Fruit fly (Drosophila melanogaster): ENCODE data around the gene CG7560.

The CG7560 gene

DNA sequence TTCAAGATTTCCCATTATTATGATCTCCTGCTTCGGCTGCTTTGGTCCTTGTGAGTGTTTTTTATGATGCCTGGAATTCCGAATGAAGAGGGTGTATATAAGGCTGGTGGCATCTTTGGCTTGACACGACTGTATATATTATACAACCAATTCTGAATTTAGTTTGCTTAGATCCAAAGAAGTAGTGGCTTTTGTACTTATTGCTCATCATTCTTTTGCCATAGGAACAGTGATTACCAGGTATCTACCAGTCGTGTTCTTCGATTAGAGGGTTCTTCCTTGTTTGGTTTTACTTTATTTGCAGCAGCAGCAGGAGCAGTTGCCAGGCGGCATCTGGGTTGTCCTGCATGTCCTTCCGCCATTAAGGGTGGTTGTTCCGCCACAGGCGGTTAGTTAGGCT is 21.4 kb upstream of the CG7560 start (continued):
- TF ChIP-seq cyc (GFP tag; optimal IDR thresholded peaks at IDR 0.05): peak; percentile 44
- no peak for TF ChIP-seq CG11294 (GFP tag; IDR thresholded peaks at IDR 0.05)
- no peak for TF ChIP-seq Gug (GFP tag; IDR thresholded peaks at IDR 0.05)
- no peak for TF ChIP-seq CG8119 (GFP tag; IDR thresholded peaks at IDR 0.05)
- no peak for TF ChIP-seq fd85E (GFP tag; optimal IDR thresholded peaks at IDR 0.05)
- peak; percentile 5 for TF ChIP-seq CG7368 (GFP tag; optimal IDR thresholded peaks at IDR 0.05)
- TF ChIP-seq CG34406 (GFP tag; optimal IDR thresholded peaks at IDR 0.05): peak; percentile 4

DNA sequence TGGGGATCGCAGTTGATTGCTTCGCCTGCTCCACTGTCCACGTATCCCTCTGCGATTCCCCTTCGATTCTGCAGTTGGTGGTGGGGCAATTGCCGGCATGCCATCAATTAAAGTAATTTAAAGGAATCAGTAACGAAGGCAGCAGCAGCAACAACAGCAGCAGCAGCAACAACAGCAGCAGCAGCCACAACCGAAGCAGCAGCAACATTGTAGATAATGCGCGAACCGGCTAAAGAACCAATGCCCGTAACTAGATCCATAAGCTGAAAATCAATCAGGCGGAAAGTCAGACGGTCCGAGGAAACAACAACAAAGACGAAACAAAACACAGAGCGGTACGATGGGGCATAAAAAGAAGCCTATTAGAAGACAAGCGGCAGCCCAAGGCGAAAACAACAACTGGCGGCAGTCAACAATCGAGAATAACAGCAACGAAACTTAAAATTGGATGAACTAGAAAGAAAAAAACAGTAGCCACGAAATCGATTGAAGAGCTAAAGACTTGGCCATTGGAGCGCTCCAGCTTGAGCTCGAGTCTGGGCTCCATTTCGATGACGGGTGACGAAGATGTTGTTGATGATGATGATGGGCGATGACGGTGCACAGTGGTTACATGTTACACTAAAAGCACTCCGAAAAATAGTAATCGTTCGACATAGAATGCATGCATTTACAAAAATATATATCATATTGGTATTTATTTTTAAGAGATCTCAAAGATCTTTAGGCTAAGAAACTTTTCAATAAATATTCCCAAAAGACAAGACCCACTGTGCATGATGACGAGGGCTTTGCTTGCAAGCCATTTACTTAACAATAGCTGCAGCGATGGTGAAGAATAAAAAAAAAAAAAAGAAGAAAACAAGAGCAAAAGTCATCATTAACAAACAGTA is 19.4 kb upstream of the CG7560 start:
- peak; percentile 94 for TF ChIP-seq vri (GFP tag; optimal IDR thresholded peaks at IDR 0.05)
- peak; percentile 91 for TF ChIP-seq Hr4 (GFP tag; optimal IDR thresholded peaks at IDR 0.05)
- TF ChIP-seq Hr38 (GFP tag; optimal IDR thresholded peaks at IDR 0.05): no peak
- peak; percentile 79 for TF ChIP-seq fd85E (GFP tag; optimal IDR thresholded peaks at IDR 0.05)
- TF ChIP-seq CG8319 (GFP tag; optimal IDR thresholded peaks at IDR 0.05): peak; percentile 96
- TF ChIP-seq net (GFP tag; optimal IDR thresholded peaks at IDR 0.05): peak; percentile 96
- TF ChIP-seq cyc (GFP tag; optimal IDR thresholded peaks at IDR 0.05): peak; percentile 81
- TF ChIP-seq Sox14 (GFP tag; optimal IDR thresholded peaks at IDR 0.05): peak; percentile 97
- peak; percentile 96 for TF ChIP-seq pdm3 (GFP tag; optimal IDR thresholded peaks at IDR 0.05)
- peak; percentile 91 for TF ChIP-seq CG10669 (GFP tag; optimal IDR thresholded peaks at IDR 0.05)
- TF ChIP-seq CG11294 (GFP tag; IDR thresholded peaks at IDR 0.05): peak; percentile 80
- peak; percentile 96 for TF ChIP-seq CG10631 (GFP tag; optimal IDR thresholded peaks at IDR 0.05)
- TF ChIP-seq ss (GFP tag; optimal IDR thresholded peaks at IDR 0.05): peak; percentile 87 to 92
- peak; percentile 96 for TF ChIP-seq CG1621 (tag; optimal IDR thresholded peaks at IDR 0.05)
- TF ChIP-seq Eip93F (GFP tag; optimal IDR thresholded peaks at IDR 0.05): peak; percentile 85
- peak; percentile 82 for TF ChIP-seq CG6276 (GFP tag; optimal IDR thresholded peaks at IDR 0.05)
- TF ChIP-seq OdsH (GFP tag; optimal IDR thresholded peaks at IDR 0.05): peak; percentile 95
- TF ChIP-seq Sox102F (GFP tag; optimal IDR thresholded peaks at IDR 0.05): peak; percentile 96
- peak; percentile 98 for TF ChIP-seq Eip78C (GFP tag)
- TF ChIP-seq CG15336 (GFP tag; IDR thresholded peaks at IDR 0.05): peak; percentile 93
- TF ChIP-seq CG11902 (GFP tag; optimal IDR thresholded peaks at IDR 0.05): peak; percentile 80
- peak; percentile 90 for TF ChIP-seq CG32006 (GFP tag; optimal IDR thresholded peaks at IDR 0.05)
- TF ChIP-seq Ets21C (GFP tag; optimal IDR thresholded peaks at IDR 0.05): peak; percentile 91
- peak; percentile 92 for TF ChIP-seq CG7368 (GFP tag; optimal IDR thresholded peaks at IDR 0.05)
- peak; percentile 90 for TF ChIP-seq Sox15 (GFP tag; optimal IDR thresholded peaks at IDR 0.05)
- peak; percentile 97 for TF ChIP-seq CG6163 (GFP tag; IDR thresholded peaks at IDR 0.05)
- peak; percentile 96 for TF ChIP-seq achi (GFP tag; optimal IDR thresholded peaks at IDR 0.05)
- TF ChIP-seq CG34406 (GFP tag; optimal IDR thresholded peaks at IDR 0.05): peak; percentile 97
- peak; percentile 94 for TF ChIP-seq CG3919 (GFP tag; optimal IDR thresholded peaks at IDR 0.05)
- peak; percentile 87 for TF ChIP-seq CG4318 (GFP tag; optimal IDR thresholded peaks at IDR 0.05)
- TF ChIP-seq topi (GFP tag; optimal IDR thresholded peaks at IDR 0.05): peak; percentile 89
- TF ChIP-seq Lpt (GFP tag; optimal IDR thresholded peaks at IDR 0.05): peak; percentile 82
- peak; percentile 93 for TF ChIP-seq CG8119 (GFP tag; IDR thresholded peaks at IDR 0.05)
- TF ChIP-seq fd59A (GFP tag; optimal IDR thresholded peaks at IDR 0.05): peak; percentile 96
- peak; percentile 89 for TF ChIP-seq CG9139 (GFP tag; optimal IDR thresholded peaks at IDR 0.05)
- peak; percentile 100 for TF ChIP-seq dsx (GFP tag; optimal IDR thresholded peaks at IDR 0.05; ENCODE audit: poor library complexity, severe bottlenecking)
- peak; percentile 94 for TF ChIP-seq Hr39 (GFP tag; optimal IDR thresholded peaks at IDR 0.05)
- TF ChIP-seq Eip75B (GFP tag; optimal IDR thresholded peaks at IDR 0.05): peak; percentile 91
- TF ChIP-seq dac (GFP tag; optimal IDR thresholded peaks at IDR 0.05): peak; percentile 73
- peak; percentile 89 for TF ChIP-seq CG11762 (GFP tag; optimal IDR thresholded peaks at IDR 0.05; ENCODE audit: insufficient read depth)
- peak; percentile 96 for TF ChIP-seq Met (GFP tag; optimal IDR thresholded peaks at IDR 0.05)
- peak; percentile 96 for TF ChIP-seq Ets96B (tag; optimal IDR thresholded peaks at IDR 0.05)
- peak; percentile 80 for TF ChIP-seq CG16779 (tag; optimal IDR thresholded peaks at IDR 0.05)
- TF ChIP-seq spab (GFP tag; optimal IDR thresholded peaks at IDR 0.05): peak; percentile 95
- peak; percentile 91 for TF ChIP-seq lz (GFP tag; optimal IDR thresholded peaks at IDR 0.05)
- peak; percentile 52 for TF ChIP-seq Blimp-1 (GFP tag; optimal IDR thresholded peaks at IDR 0.05)

Measured in whole organism, prepupa.